Fruit fly (Drosophila melanogaster): ENCODE measurements around the gene Mdr65.

Mdr65 gene

dm6 chr3L:6258660-6259059, 13.1 kb upstream of the Mdr65 start, which contains the start of gene CG10163:
TSS of gene CG10163 (minus strand) at chr3L:6258760.
- TF ChIP-seq Sox15 (GFP tag; optimal IDR thresholded peaks at IDR 0.05): no peak

dm6 chr3L:6256408-6257188, 11.1 kb upstream of the Mdr65 start, which contains the start of gene Best2:
TSS of gene Best2 (minus strand) at chr3L:6256665.
- TF ChIP-seq CG10631 (GFP tag; optimal IDR thresholded peaks at IDR 0.05) (peak; percentile 90), CG34406 (GFP tag; optimal IDR thresholded peaks at IDR 0.05) (peak; percentile 94), lz (GFP tag; optimal IDR thresholded peaks at IDR 0.05) (peak; percentile 97), Eip75B (GFP tag; optimal IDR thresholded peaks at IDR 0.05) (peak; percentile 93), pdm3 (GFP tag; optimal IDR thresholded peaks at IDR 0.05) (peak; percentile 93), Hr38 (GFP tag; optimal IDR thresholded peaks at IDR 0.05) (no peak), CG6792 (GFP tag; optimal IDR thresholded peaks at IDR 0.05) (peak; percentile 96), cyc (GFP tag; optimal IDR thresholded peaks at IDR 0.05) (peak; percentile 90), CG11762 (GFP tag; optimal IDR thresholded peaks at IDR 0.05; ENCODE audit: insufficient read depth) (peak; percentile 88), Met (GFP tag; optimal IDR thresholded peaks at IDR 0.05) (peak; percentile 97), CG6276 (GFP tag; optimal IDR thresholded peaks at IDR 0.05) (peak; percentile 90), CG6808 (GFP tag; optimal IDR thresholded peaks at IDR 0.05) (peak; percentile 94), CG16779 (tag; optimal IDR thresholded peaks at IDR 0.05) (peak; percentile 82), net (GFP tag; optimal IDR thresholded peaks at IDR 0.05) (peak; percentile 92), dsx (GFP tag; optimal IDR thresholded peaks at IDR 0.05; ENCODE audit: poor library complexity, severe bottlenecking) (peak; percentile 93), achi (GFP tag; optimal IDR thresholded peaks at IDR 0.05) (peak; percentile 93), CG31627 (GFP tag; optimal IDR thresholded peaks at IDR 0.05) (peak; percentile 94), svp (GFP tag) (peak; percentile 98), acj6 (GFP tag; optimal IDR thresholded peaks at IDR 0.05) (peak; percentile 95), Hr39 (GFP tag; optimal IDR thresholded peaks at IDR 0.05) (peak; percentile 91), Sox102F (GFP tag; optimal IDR thresholded peaks at IDR 0.05) (peak; percentile 94), CG8119 (GFP tag; IDR thresholded peaks at IDR 0.05) (peak; percentile 98), CG1621 (tag; optimal IDR thresholded peaks at IDR 0.05) (peak; percentile 61), Lpt (GFP tag; optimal IDR thresholded peaks at IDR 0.05) (peak; percentile 78), esn (GFP tag; optimal IDR thresholded peaks at IDR 0.05) (peak; percentile 98), spab (GFP tag; optimal IDR thresholded peaks at IDR 0.05) (peak; percentile 91), Sox15 (GFP tag; optimal IDR thresholded peaks at IDR 0.05) (peak; percentile 92), CG8319 (GFP tag; optimal IDR thresholded peaks at IDR 0.05) (peak; percentile 84), CG8632 (GFP tag; optimal IDR thresholded peaks at IDR 0.05) (peak; percentile 93), salr (GFP tag; optimal IDR thresholded peaks at IDR 0.05) (peak; percentile 65 to 88), CG9139 (GFP tag; optimal IDR thresholded peaks at IDR 0.05) (peak; percentile 84), CG32006 (GFP tag; optimal IDR thresholded peaks at IDR 0.05) (peak; percentile 93), topi (GFP tag; optimal IDR thresholded peaks at IDR 0.05) (peak; percentile 96), Gug (GFP tag; IDR thresholded peaks at IDR 0.05) (peak; percentile 95), Ets96B (tag; optimal IDR thresholded peaks at IDR 0.05) (peak; percentile 93), Sox14 (GFP tag; optimal IDR thresholded peaks at IDR 0.05) (peak; percentile 93), CG6163 (GFP tag; IDR thresholded peaks at IDR 0.05) (peak; percentile 95), fd59A (GFP tag; optimal IDR thresholded peaks at IDR 0.05) (peak; percentile 86), Hr4 (GFP tag; optimal IDR thresholded peaks at IDR 0.05) (peak; percentile 90), CG4318 (GFP tag; optimal IDR thresholded peaks at IDR 0.05) (peak; percentile 86), CG10669 (GFP tag; optimal IDR thresholded peaks at IDR 0.05) (peak; percentile 89), Ets21C (GFP tag; optimal IDR thresholded peaks at IDR 0.05) (peak; percentile 92), fkh (GFP tag; optimal IDR thresholded peaks at IDR 0.05) (peak; percentile 23), CG11902 (GFP tag; optimal IDR thresholded peaks at IDR 0.05) (peak; percentile 89), OdsH (GFP tag; optimal IDR thresholded peaks at IDR 0.05) (peak; percentile 94), Eip78C (GFP tag) (peak; percentile 99), eg (GFP tag; IDR thresholded peaks at IDR 0.05) (peak; percentile 94), CG3032 (tag; optimal IDR thresholded peaks at IDR 0.05) (peak; percentile 94)

Measured in whole organism, prepupa.